Worm (Caenorhabditis elegans) whole organism, midembryonic: ENCODE data around the gene D2096.6.

Experiments used
- T22C8.4 ChIP-seq: fragments of 200-800 bp; sonication (Bioruptor generic); IDR thresholded peaks from 2 replicates; pipeline ENCODE4 v1.3.6; 2022; ENCODE audit warnings: missing genetic modification characterization, missing compliant biosample characterization
- klf-2 ChIP-seq: fragments of 200-800 bp; sonication (Bioruptor generic); conservative IDR thresholded peaks from 2 replicates; pipeline ENCODE4 v1.3.6; 2022; ENCODE audit warnings: missing genetic modification reagents, missing genetic modification characterization, missing compliant biosample characterization
- ztf-29 ChIP-seq: fragments of 200-800 bp; sonication (Bioruptor generic); IDR thresholded peaks from 2 replicates; pipeline ENCODE4 v1.3.6; 2022; ENCODE audit warnings: missing genetic modification reagents, missing genetic modification characterization, missing compliant biosample characterization

ce11 chrIV:8385662-8386061 is 16.6 kb upstream of the D2096.6 start:
- no peak for TF ChIP-seq T22C8.4 (GFP tag; lab: Robert Waterston, UW)
- no peak for TF ChIP-seq klf-2 (GFP tag; lab: Robert Waterston, UW)
- TF ChIP-seq ztf-29 (GFP tag; lab: Robert Waterston, UW), result no peak
